Fruit fly (Drosophila melanogaster) whole organism, pupa: ENCODE measurements around the gene CG10550.
A peak's percentile ranks its signal among the peaks of the same experiment; 100 is the strongest.

Experiments used
- CG10348 ChIP-seq: fragments of 200-800 bp; sonication (Bioruptor generic); IDR thresholded peaks from 2 replicates; pipeline ENCODE4 v1.3.6; 2022; ENCODE audit warnings: missing biosample characterization, missing genetic modification characterization
- CG12605 ChIP-seq: fragments of 200-800 bp; sonication (Bioruptor generic); IDR thresholded peaks from 2 replicates; pipeline ENCODE4 v1.3.6; 2022; ENCODE audit warnings: missing biosample characterization, missing genetic modification characterization
- CG13204 ChIP-seq: fragments of 200-800 bp; sonication (Bioruptor generic); optimal IDR thresholded peaks from 2 replicates; lab custom pipeline; 2018; ENCODE audit warnings: missing biosample characterization, mild to moderate bottlenecking, missing genetic modification characterization, moderate library complexity
- CG14655 ChIP-seq: fragments of 200-800 bp; sonication (Bioruptor generic); optimal IDR thresholded peaks from 3 replicates; lab custom pipeline; 2017; ENCODE audit warnings: mild to moderate bottlenecking, missing biosample characterization, missing genetic modification reagents, missing genetic modification characterization
- CG15710 ChIP-seq: fragments of 200-800 bp; sonication (Bioruptor generic); optimal IDR thresholded peaks from 2 replicates; lab custom pipeline; 2018; ENCODE audit warnings: missing biosample characterization, mild to moderate bottlenecking, missing genetic modification characterization, moderate library complexity
- CG17806 ChIP-seq: fragments of 200-800 bp; sonication (Bioruptor generic); optimal IDR thresholded peaks from 2 replicates; lab custom pipeline; 2018; ENCODE audit warnings: missing biosample characterization, mild to moderate bottlenecking, missing genetic modification characterization, moderate library complexity
- CG32121 ChIP-seq: fragments of 200-800 bp; sonication (Bioruptor generic); IDR thresholded peaks from 2 replicates; pipeline ENCODE4 v1.3.6; 2022; ENCODE audit warnings: missing biosample characterization, missing genetic modification characterization
- CG34367 ChIP-seq: fragments of 200-800 bp; sonication (Bioruptor generic); optimal IDR thresholded peaks from 2 replicates; lab custom pipeline; 2018; ENCODE audit warnings: missing biosample characterization, mild to moderate bottlenecking, missing genetic modification characterization
- CG4496 ChIP-seq: fragments of 200-800 bp; sonication (Bioruptor generic); IDR thresholded peaks from 3 replicates; pipeline ENCODE4 v1.3.6; 2022; ENCODE audit warnings: missing biosample characterization, missing genetic modification characterization
- CG8159 ChIP-seq: fragments of 200-800 bp; sonication (Bioruptor generic); optimal IDR thresholded peaks from 3 replicates; lab custom pipeline; 2018; ENCODE audit warnings: missing biosample characterization, mild to moderate bottlenecking, missing genetic modification characterization, moderate library complexity
- CG8301 ChIP-seq: fragments of 200-800 bp; sonication (Bioruptor generic); optimal IDR thresholded peaks from 2 replicates; lab custom pipeline; 2018; ENCODE audit warnings: missing biosample characterization, mild to moderate bottlenecking, missing genetic modification characterization
- CG9948 ChIP-seq: fragments of 200-800 bp; sonication (Bioruptor generic); optimal IDR thresholded peaks from 2 replicates; lab custom pipeline; 2018; ENCODE audit warnings: missing biosample characterization, mild to moderate bottlenecking, missing genetic modification characterization, moderate library complexity
- D1 ChIP-seq: fragments of 200-800 bp; sonication (Bioruptor generic); optimal IDR thresholded peaks from 2 replicates; lab custom pipeline; 2018; ENCODE audit warnings: missing biosample characterization, mild to moderate bottlenecking, missing genetic modification characterization, moderate library complexity
- EcR ChIP-seq: fragments of 200-800 bp; sonication (Bioruptor generic); optimal IDR thresholded peaks from 3 replicates; lab custom pipeline; 2019; ENCODE audit warnings: missing biosample characterization, missing genetic modification characterization, mild to moderate bottlenecking, moderate library complexity, missing genetic modification reagents
- Ets98B ChIP-seq: fragments of 200-800 bp; sonication (Bioruptor generic); IDR thresholded peaks from 2 replicates; pipeline ENCODE4 v1.3.6; 2022; ENCODE audit warnings: missing biosample characterization, missing genetic modification characterization
- Pif1A ChIP-seq: fragments of 200-800 bp; sonication (Bioruptor generic); optimal IDR thresholded peaks from 3 replicates; lab custom pipeline; 2016; ENCODE audit warnings: missing biosample characterization, missing genetic modification characterization
- Pif1B ChIP-seq: fragments of 200-800 bp; sonication (Bioruptor generic); optimal IDR thresholded peaks from 3 replicates; lab custom pipeline; 2016; ENCODE audit warnings: missing biosample characterization, missing genetic modification characterization
- Snoo ChIP-seq: fragments of 200-800 bp; sonication (Bioruptor generic); optimal IDR thresholded peaks from 3 replicates; lab custom pipeline; 2017; ENCODE audit warnings: missing biosample characterization, mild to moderate bottlenecking, missing genetic modification characterization, inconsistent platforms
- fd96Ca ChIP-seq: fragments of 200-800 bp; sonication (Bioruptor generic); IDR thresholded peaks from 3 replicates; pipeline ENCODE4 v1.3.6; 2022; ENCODE audit warnings: missing biosample characterization, missing genetic modification characterization
- gl ChIP-seq: fragments of 200-800 bp; sonication (Bioruptor generic); optimal IDR thresholded peaks from 2 replicates; lab custom pipeline; 2018; ENCODE audit warnings: missing biosample characterization, mild to moderate bottlenecking, missing genetic modification characterization
- rn ChIP-seq: fragments of 200-800 bp; sonication (Bioruptor generic); IDR thresholded peaks from 2 replicates; pipeline ENCODE4 v1.3.6; 2022; ENCODE audit warnings: missing biosample characterization, missing genetic modification characterization

The CG10550 gene

DNA sequence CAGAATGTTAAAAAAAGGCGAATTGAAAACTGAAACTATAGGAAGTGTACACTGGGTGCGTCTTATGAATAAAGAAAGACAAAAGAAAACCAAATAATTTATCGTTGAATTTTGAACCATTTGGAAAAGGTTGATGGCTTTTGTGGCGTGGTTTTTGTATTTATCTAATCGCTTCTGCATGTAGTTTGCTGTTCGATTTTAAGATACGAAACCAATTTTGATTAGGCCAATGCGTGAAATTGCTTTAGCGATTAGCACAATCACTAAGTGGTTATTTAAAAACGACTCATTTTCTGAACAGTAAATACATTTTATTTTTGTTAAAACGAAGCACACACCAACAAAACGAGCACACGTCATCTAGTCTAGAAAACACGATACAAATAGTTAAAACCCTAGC, 47.5 kb downstream of the CG10550 start:
- TF ChIP-seq Ets98B (GFP tag; lab: Robert Waterston, UW) (no peak), CG4496 (GFP tag; lab: Robert Waterston, UW) (no peak), CG8159 (no peak), Pif1B (GFP tag; lab: Kevin White, UChicago) (no peak), CG8301 (tag; lab: Kevin White, UChicago) (no peak)

DNA sequence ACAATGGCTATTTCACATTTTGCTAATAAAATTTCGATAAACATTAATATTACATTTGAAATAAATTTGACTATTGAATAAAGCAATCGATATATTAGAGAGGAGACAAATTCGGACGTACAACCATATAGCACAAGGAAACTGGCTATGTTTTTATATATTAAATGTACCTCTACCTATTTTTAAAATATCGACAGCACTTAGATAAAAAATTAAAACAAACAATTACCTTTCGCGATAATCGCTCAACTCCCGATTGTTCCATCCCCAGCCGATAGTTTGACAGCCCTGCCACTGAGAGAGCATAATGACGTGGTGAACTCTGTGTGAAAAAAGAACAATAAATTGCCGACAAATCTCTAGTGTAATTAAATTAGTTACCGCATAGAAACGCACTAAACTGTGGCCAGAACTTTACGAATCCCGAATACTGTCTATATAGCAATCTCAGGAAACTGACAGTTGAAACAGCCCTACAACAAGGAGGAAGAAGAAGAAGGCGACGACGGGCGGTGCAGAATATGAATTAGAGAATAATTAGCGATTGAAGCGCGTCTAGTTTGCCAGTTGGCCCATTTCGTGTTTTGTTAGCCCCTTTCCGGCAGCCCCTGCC, 49.5 kb downstream of the CG10550 start, which contains the start of gene CG11857:
Gene CG11857 (plus strand): TSS at position 271 of the 613 bp plus-strand sequence.
- TF ChIP-seq CG4496 (GFP tag; lab: Robert Waterston, UW) (peak; percentile 98), CG8159 (peak; percentile 93), CG34367 (peak; percentile 92), CG10348 (GFP tag; lab: Robert Waterston, UW) (peak; percentile 96), gl (tag; lab: Kevin White, UChicago) (peak; percentile 86), CG32121 (peak; percentile 97), rn (peak; percentile 96), fd96Ca (GFP tag; lab: Robert Waterston, UW) (peak; percentile 98), CG12605 (peak; percentile 93), CG14655 (no peak), Pif1B (GFP tag; lab: Kevin White, UChicago) (no peak), EcR (GFP tag; lab: Kevin White, UChicago) (peak; percentile 55), Pif1A (GFP tag; lab: Kevin White, UChicago) (no peak), CG15710 (tag; lab: Kevin White, UChicago) (peak; percentile 96), Snoo (peak; percentile 95), CG9948 (tag; lab: Kevin White, UChicago) (peak; percentile 93), Ets98B (GFP tag; lab: Robert Waterston, UW) (peak; percentile 96), CG13204 (GFP tag; lab: Kevin White, UChicago) (no peak), CG8301 (tag; lab: Kevin White, UChicago) (peak; percentile 92), D1 (tag; lab: Kevin White, UChicago) (no peak), CG17806 (peak; percentile 93)
